Worm (Caenorhabditis elegans) whole organism, L2 larva: ENCODE measurements around the gene dro-1.

Source experiments
- F13H6.1 ChIP-seq: sonication (generic microtip); optimal IDR thresholded peaks from 2 replicates; lab custom pipeline; 2016; ENCODE audit warnings: missing genetic modification characterization, missing compliant biosample characterization
- R02D3.7 ChIP-seq: fragments of 150-350 bp; optimal IDR thresholded peaks from 2 replicates; lab custom pipeline; 2014; ENCODE audit warnings: missing biosample characterization, missing genetic modification characterization
- aly-2 ChIP-seq: fragments of 150-350 bp; optimal IDR thresholded peaks from 2 replicates; lab custom pipeline; 2014; ENCODE audit warnings: missing biosample characterization, missing genetic modification characterization
- egl-27 ChIP-seq: sonication (generic microtip); optimal IDR thresholded peaks from 3 replicates; lab custom pipeline; 2017; ENCODE audit warnings: missing biosample characterization, missing genetic modification reagents, missing genetic modification characterization
- elt-3 ChIP-seq: sonication (generic microtip); optimal IDR thresholded peaks from 2 replicates; lab custom pipeline; 2017; ENCODE audit warnings: missing biosample characterization, missing genetic modification characterization
- lin-13 ChIP-seq: fragments of 150-350 bp; optimal IDR thresholded peaks from 2 replicates; lab custom pipeline; 2014; ENCODE audit warnings: missing biosample characterization, missing genetic modification reagents, missing genetic modification characterization
- nhr-77 ChIP-seq: fragments of 150-350 bp; optimal IDR thresholded peaks from 2 replicates; lab custom pipeline; 2014; ENCODE audit warnings: missing biosample characterization, missing genetic modification characterization

DNA sequence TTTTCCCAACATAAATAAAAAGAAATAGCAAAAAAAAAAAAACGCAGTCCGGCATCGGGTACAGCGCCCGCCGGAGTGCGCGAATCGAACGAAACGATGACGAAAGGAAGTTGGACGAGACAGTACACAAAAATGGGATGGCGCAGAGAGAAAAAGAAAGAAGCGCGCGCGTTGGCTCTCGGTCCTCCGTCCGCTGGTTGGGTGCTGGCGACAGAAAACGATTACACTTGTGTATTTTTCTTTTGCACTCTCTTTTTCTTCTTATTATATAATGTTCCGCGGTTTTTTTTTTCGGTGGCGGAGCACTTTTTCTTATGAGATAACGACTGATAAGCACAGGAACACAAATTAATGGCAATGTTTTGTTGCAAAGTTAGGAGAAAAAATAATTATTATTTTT, 34.8 kb downstream of the dro-1 start:
- TF ChIP-seq R02D3.7 (tag; lab: Kevin White, UChicago), result no peak
- TF ChIP-seq egl-27, result no peak
- TF ChIP-seq nhr-77 (tag; lab: Kevin White, UChicago), result no peak
- no peak for TF ChIP-seq aly-2
- no peak for TF ChIP-seq elt-3
- TF ChIP-seq lin-13 (GFP tag; lab: Kevin White, UChicago), result no peak
- TF ChIP-seq F13H6.1 (tag; lab: Kevin White, UChicago), result peak; percentile 77
